Worm (Caenorhabditis elegans) whole organism, L3 larva: ENCODE data around the gene gsto-2.

Source experiments
- aly-2 ChIP-seq: fragments of 150-350 bp; optimal IDR thresholded peaks from 2 replicates; lab custom pipeline; 2014; ENCODE audit warnings: missing biosample characterization, missing genetic modification characterization
- ama-1 ChIP-seq: fragments of 150-350 bp; optimal IDR thresholded peaks from 2 replicates; lab custom pipeline; 2018
- ceh-16 ChIP-seq: sonication (generic microtip); optimal IDR thresholded peaks from 2 replicates; lab custom pipeline; 2017; ENCODE audit warnings: missing biosample characterization, missing genetic modification characterization
- ceh-82 ChIP-seq: fragments of 150-350 bp; optimal IDR thresholded peaks from 2 replicates; lab custom pipeline; 2014; ENCODE audit warnings: missing biosample characterization, missing genetic modification characterization
- elt-2 ChIP-seq: sonication (generic microtip); optimal IDR thresholded peaks from 2 replicates; lab custom pipeline; 2016; ENCODE audit warnings: missing genetic modification reagents, mild to moderate bottlenecking, missing genetic modification characterization, missing compliant biosample characterization
- mdl-1 ChIP-seq: fragments of 150-350 bp; optimal IDR thresholded peaks from 2 replicates; lab custom pipeline; 2014; ENCODE audit warnings: missing biosample characterization, missing genetic modification characterization
- nhr-12 ChIP-seq: fragments of 150-350 bp; optimal IDR thresholded peaks from 2 replicates; lab custom pipeline; 2014; ENCODE audit warnings: missing biosample characterization, missing genetic modification characterization
- nhr-237 ChIP-seq: fragments of 150-350 bp; optimal IDR thresholded peaks from 2 replicates; lab custom pipeline; 2014; ENCODE audit warnings: missing biosample characterization, missing genetic modification characterization
- nhr-76 ChIP-seq: fragments of 150-350 bp; sonication (generic microtip); optimal IDR thresholded peaks from 5 replicates; lab custom pipeline; 2014; ENCODE audit warnings: missing biosample characterization, missing genetic modification characterization
- nhr-77 ChIP-seq: fragments of 150-350 bp; optimal IDR thresholded peaks from 2 replicates; lab custom pipeline; 2014; ENCODE audit warnings: missing biosample characterization, missing genetic modification characterization
- pha-4 ChIP-seq: fragments of 150-350 bp; optimal IDR thresholded peaks from 2 replicates; lab custom pipeline; 2014; ENCODE audit warnings: missing biosample characterization, missing genetic modification reagents, missing genetic modification characterization
- snpc-4 ChIP-seq: fragments of 150-350 bp; optimal IDR thresholded peaks from 2 replicates; lab custom pipeline; 2014; ENCODE audit warnings: missing biosample characterization, missing genetic modification characterization
- tbx-2 ChIP-seq: sonication (generic microtip); optimal IDR thresholded peaks from 2 replicates; lab custom pipeline; 2016; ENCODE audit warnings: mild to moderate bottlenecking, missing genetic modification characterization, missing compliant biosample characterization

- TF ChIP-seq elt-2: no peak
- TF ChIP-seq pha-4 (tag; lab: Kevin White, UChicago): no peak
- TF ChIP-seq mdl-1 (tag; lab: Kevin White, UChicago): no peak
- no peak for TF ChIP-seq aly-2
- TF ChIP-seq snpc-4 (tag; lab: Kevin White, UChicago): no peak
- TF ChIP-seq ama-1: no peak
- TF ChIP-seq ceh-16 (tag; lab: Kevin White, UChicago): no peak
- no peak for TF ChIP-seq nhr-77
- no peak for TF ChIP-seq nhr-76 (tag; lab: Kevin White, UChicago)
- no peak for TF ChIP-seq tbx-2
- TF ChIP-seq nhr-12: no peak
- no peak for TF ChIP-seq ceh-82
- TF ChIP-seq nhr-237 (tag; lab: Kevin White, UChicago): no peak
These were observed 2.9 kb upstream of the gsto-2 start for ce11 chrIII:8551705-8552104.
